In the genomic region with DNA sequence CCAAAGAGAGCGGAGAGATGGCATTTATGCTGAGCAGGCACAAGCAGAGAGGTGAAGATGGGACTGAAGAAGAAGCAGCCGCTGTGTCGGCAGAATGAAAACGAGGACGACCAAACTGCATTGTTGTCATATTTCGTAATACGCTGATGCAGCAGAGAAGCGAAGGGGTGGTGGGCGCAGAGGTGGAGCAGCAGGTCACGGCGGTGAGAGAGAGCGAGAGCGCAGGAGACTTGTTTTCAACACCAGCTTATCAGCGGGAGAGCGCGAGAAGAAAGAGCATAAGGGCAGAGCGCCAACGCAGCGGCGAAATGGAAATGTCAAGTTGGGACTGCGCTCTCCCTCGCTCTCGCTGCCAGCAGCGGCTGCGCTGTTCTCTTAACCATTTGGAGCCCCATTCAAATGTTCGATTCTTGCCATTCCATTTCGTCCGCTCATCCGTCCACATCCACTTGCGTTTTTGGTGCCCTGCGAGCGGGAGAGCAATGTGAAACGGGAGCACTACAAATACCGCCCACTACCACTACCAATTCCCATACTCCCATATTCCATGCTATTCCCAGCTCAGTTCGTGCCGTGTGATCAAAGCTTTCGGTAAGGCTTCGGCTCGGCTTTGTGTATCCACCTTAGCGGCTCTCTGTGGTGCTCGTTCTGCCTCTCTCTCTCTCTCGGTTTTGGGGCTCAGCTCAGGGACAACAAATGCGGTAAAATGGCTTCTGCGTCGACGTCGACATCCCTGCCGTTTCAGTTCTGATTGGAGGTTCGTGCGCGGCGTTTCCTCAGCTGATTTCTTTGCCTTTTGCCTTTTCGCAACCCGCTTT, we compare ENCODE assay signal across 2 fruit fly cellular contexts.
A peak's percentile ranks its signal among the peaks of the same experiment; 100 is the strongest.
TF ChIP-seq lines count a peak whose summit lies in the region.

A gene (plus strand): TSS at position 562 of the 818 bp plus-strand sequence.

TF ChIP-seq in whole organism, embryonic, 481 proteins besides CTCF, POLR2A, EP300 and RAD21 (continued from another document and continues in another):
- TF ChIP-seq Fer2 (tag; optimal IDR thresholded peaks at IDR 0.05; lab: Kevin White, UChicago), result no peak
- TF ChIP-seq nom (GFP tag; optimal IDR thresholded peaks at IDR 0.05; lab: Kevin White, UChicago), result peak; percentile 68
- TF ChIP-seq Jarid2 (GFP tag; optimal IDR thresholded peaks at IDR 0.05; lab: Kevin White, UChicago), result peak; percentile 54
- TF ChIP-seq Oli (tag; optimal IDR thresholded peaks at IDR 0.05; lab: Kevin White, UChicago), result no peak
- no peak for TF ChIP-seq gro (GFP tag; optimal IDR thresholded peaks at IDR 0.05; lab: Kevin White, UChicago)
- TF ChIP-seq Chrac-16 (GFP tag; optimal IDR thresholded peaks at IDR 0.05; lab: Kevin White, UChicago), result no peak
- no peak for TF ChIP-seq CG6791 (GFP tag; IDR thresholded peaks at IDR 0.05; lab: Robert Waterston, UW; ENCODE audit: partially characterized antibody)
- peak; percentile 64 for TF ChIP-seq corto (GFP tag; optimal IDR thresholded peaks at IDR 0.05; lab: Kevin White, UChicago)
- no peak for TF ChIP-seq sim (GFP tag; IDR thresholded peaks at IDR 0.05; lab: Robert Waterston, UW)
- no peak for TF ChIP-seq H2.0 (GFP tag; IDR thresholded peaks at IDR 0.05; lab: Robert Waterston, UW)
- TF ChIP-seq CG34376 (GFP tag; optimal IDR thresholded peaks at IDR 0.05; lab: Kevin White, UChicago), result no peak
- TF ChIP-seq kni (GFP tag; optimal IDR thresholded peaks at IDR 0.05; lab: Kevin White, UChicago), result peak; percentile 94
- no peak for TF ChIP-seq CG18764 (GFP tag; optimal IDR thresholded peaks at IDR 0.05; lab: Kevin White, UChicago)
- TF ChIP-seq MTF-1 (GFP tag; optimal IDR thresholded peaks at IDR 0.05; lab: Kevin White, UChicago; ENCODE audit: borderline replicate concordance), result no peak
- TF ChIP-seq HLH4C (GFP tag; IDR thresholded peaks at IDR 0.05; lab: Robert Waterston, UW; ENCODE audit: partially characterized antibody), result 0 out of 3 replicates have a peak, but pooled peaks have one; percentile 16
- TF ChIP-seq CG1647 (GFP tag; optimal IDR thresholded peaks at IDR 0.05; lab: Kevin White, UChicago), result no peak
- no peak for TF ChIP-seq gem (tag; optimal IDR thresholded peaks at IDR 0.05; lab: Kevin White, UChicago)
- no peak for TF ChIP-seq CG11560 (tag; IDR thresholded peaks at IDR 0.05; lab: Robert Waterston, UW)
- TF ChIP-seq pros (GFP tag; optimal IDR thresholded peaks at IDR 0.05; lab: Kevin White, UChicago), result peak; percentile 71
- 0 out of 2 replicates have a peak, but pooled peaks have one; percentile 54 for TF ChIP-seq CG4360 (GFP tag; IDR thresholded peaks at IDR 0.05; lab: Robert Waterston, UW)
- no peak for TF ChIP-seq CG18262 (tag; optimal IDR thresholded peaks at IDR 0.05; lab: Kevin White, UChicago)
- TF ChIP-seq CG2678 (tag; optimal IDR thresholded peaks at IDR 0.05; lab: Kevin White, UChicago), result no peak
- no peak for TF ChIP-seq CG9817 (tag; optimal IDR thresholded peaks at IDR 0.05; lab: Kevin White, UChicago)
- TF ChIP-seq vfl (GFP tag; optimal IDR thresholded peaks at IDR 0.05; lab: Kevin White, UChicago), result no peak
- no peak for TF ChIP-seq tap (tag; optimal IDR thresholded peaks at IDR 0.05; lab: Kevin White, UChicago)
- TF ChIP-seq CG1024 (GFP tag; IDR thresholded peaks at IDR 0.05; lab: Robert Waterston, UW), result no peak
- no peak for TF ChIP-seq CG11456 (GFP tag; IDR thresholded peaks at IDR 0.05; lab: Robert Waterston, UW)
- TF ChIP-seq mirr (GFP tag; optimal IDR thresholded peaks at IDR 0.05; lab: Kevin White, UChicago), result no peak
- peak; percentile 6 for TF ChIP-seq CG8924 (tag; optimal IDR thresholded peaks at IDR 0.05; lab: Kevin White, UChicago)
- no peak for TF ChIP-seq Camta (GFP tag; optimal IDR thresholded peaks at IDR 0.05; lab: Kevin White, UChicago)
- no peak for TF ChIP-seq exex (tag; optimal IDR thresholded peaks at IDR 0.05; lab: Kevin White, UChicago)
- 0 out of 2 replicates have a peak, but pooled peaks have one; percentile 22 for TF ChIP-seq bbx (GFP tag; IDR thresholded peaks at IDR 0.05; lab: Robert Waterston, UW; ENCODE audit: partially characterized antibody)
- TF ChIP-seq Elba2 (GFP tag; optimal IDR thresholded peaks at IDR 0.05; lab: Kevin White, UChicago), result no peak
- no peak for TF ChIP-seq TFAM (GFP tag; optimal IDR thresholded peaks at IDR 0.05; lab: Kevin White, UChicago)
- TF ChIP-seq trem (tag; optimal IDR thresholded peaks at IDR 0.05; lab: Kevin White, UChicago), result no peak
- no peak for TF ChIP-seq CG10543 (GFP tag; optimal IDR thresholded peaks at IDR 0.05; lab: Kevin White, UChicago)
- TF ChIP-seq CrebB (tag; optimal IDR thresholded peaks at IDR 0.05; lab: Kevin White, UChicago), result no peak
- TF ChIP-seq CG32767 (GFP tag; IDR thresholded peaks at IDR 0.05; lab: Robert Waterston, UW), result 0 out of 2 replicates have a peak, but pooled peaks have one; percentile 9
- TF ChIP-seq CG9876 (GFP tag; optimal IDR thresholded peaks at IDR 0.05; lab: Kevin White, UChicago), result no peak
- TF ChIP-seq hbn (GFP tag; IDR thresholded peaks at IDR 0.05; lab: Robert Waterston, UW; ENCODE audit: partially characterized antibody), result peak; percentile 41
- TF ChIP-seq dati (GFP tag; IDR thresholded peaks at IDR 0.05; lab: Robert Waterston, UW), result no peak
- no peak for TF ChIP-seq CG11085 (GFP tag; IDR thresholded peaks at IDR 0.05; lab: Robert Waterston, UW)
- no peak for TF ChIP-seq NK7.1 (GFP tag; optimal IDR thresholded peaks at IDR 0.05; lab: Kevin White, UChicago)
- no peak for TF ChIP-seq CG8478 (optimal IDR thresholded peaks at IDR 0.05; lab: Kevin White, UChicago)
- no peak for TF ChIP-seq D (optimal IDR thresholded peaks at IDR 0.05; lab: Kevin White, UChicago)
- TF ChIP-seq D (GFP tag; optimal IDR thresholded peaks at IDR 0.05; lab: Kevin White, UChicago), result no peak
- no peak for TF ChIP-seq CG15269 (tag; optimal IDR thresholded peaks at IDR 0.05; lab: Kevin White, UChicago)
- TF ChIP-seq mld (GFP tag; IDR thresholded peaks at IDR 0.05; lab: Robert Waterston, UW; ENCODE audit: partially characterized antibody), result no peak
- no peak for TF ChIP-seq fru (optimal IDR thresholded peaks at IDR 0.05; lab: Kevin White, UChicago)
- no peak for TF ChIP-seq CG34422 (GFP tag; IDR thresholded peaks at IDR 0.05; lab: Robert Waterston, UW)
- TF ChIP-seq Trl (optimal IDR thresholded peaks at IDR 0.05; lab: Kevin White, UChicago), result peak; percentile 95 to 97
- TF ChIP-seq Trl (GFP tag; optimal IDR thresholded peaks at IDR 0.05; lab: Kevin White, UChicago), result peak; percentile 41
- no peak for TF ChIP-seq ERR (GFP tag; optimal IDR thresholded peaks at IDR 0.05; lab: Kevin White, UChicago)
- TF ChIP-seq Neu2 (GFP tag; optimal IDR thresholded peaks at IDR 0.05; lab: Kevin White, UChicago; ENCODE audit: borderline replicate concordance), result no peak
- peak; percentile 13 for TF ChIP-seq fd64A (GFP tag; optimal IDR thresholded peaks at IDR 0.05; lab: Kevin White, UChicago)
- no peak for TF ChIP-seq HmgD (GFP tag; optimal IDR thresholded peaks at IDR 0.05; lab: Kevin White, UChicago)
- TF ChIP-seq lilli (GFP tag; optimal IDR thresholded peaks at IDR 0.05; lab: Kevin White, UChicago), result no peak
- no peak for TF ChIP-seq emc (GFP tag; optimal IDR thresholded peaks at IDR 0.05; lab: Kevin White, UChicago)
- TF ChIP-seq HLHmδ (GFP tag; optimal IDR thresholded peaks at IDR 0.05; lab: Kevin White, UChicago), result peak; percentile 9
- no peak for TF ChIP-seq stwl (tag; optimal IDR thresholded peaks at IDR 0.05; lab: Kevin White, UChicago)
- TF ChIP-seq toy (GFP tag; IDR thresholded peaks at IDR 0.05; lab: Robert Waterston, UW), result no peak

TF ChIP-seq in whole organism, prepupa, 60 proteins besides CTCF, POLR2A, EP300 and RAD21 (continued from another document):
- TF ChIP-seq dsx (GFP tag; optimal IDR thresholded peaks at IDR 0.05; lab: Kevin White, UChicago; ENCODE audit: poor library complexity, severe bottlenecking), result peak; percentile 81
- TF ChIP-seq CG4318 (GFP tag; optimal IDR thresholded peaks at IDR 0.05; lab: Kevin White, UChicago), result no peak
- TF ChIP-seq achi (GFP tag; optimal IDR thresholded peaks at IDR 0.05; lab: Kevin White, UChicago), result no peak
- TF ChIP-seq spab (GFP tag; optimal IDR thresholded peaks at IDR 0.05; lab: Kevin White, UChicago), result peak; percentile 2
- TF ChIP-seq fd59A (GFP tag; optimal IDR thresholded peaks at IDR 0.05; lab: Kevin White, UChicago), result no peak
- peak; percentile 13 for TF ChIP-seq CG8632 (GFP tag; optimal IDR thresholded peaks at IDR 0.05; lab: Kevin White, UChicago)
- TF ChIP-seq CG6276 (GFP tag; optimal IDR thresholded peaks at IDR 0.05; lab: Kevin White, UChicago), result peak; percentile 21
- TF ChIP-seq CG8319 (GFP tag; optimal IDR thresholded peaks at IDR 0.05; lab: Kevin White, UChicago), result no peak
- TF ChIP-seq net (GFP tag; optimal IDR thresholded peaks at IDR 0.05; lab: Kevin White, UChicago), result no peak
- peak; percentile 100 for TF ChIP-seq svp (GFP tag; lab: Kevin White, UChicago)
- TF ChIP-seq CG6808 (GFP tag; optimal IDR thresholded peaks at IDR 0.05; lab: Kevin White, UChicago), result peak; percentile 20
- no peak for TF ChIP-seq CG11762 (GFP tag; optimal IDR thresholded peaks at IDR 0.05; lab: Kevin White, UChicago; ENCODE audit: insufficient read depth)
